Worm (Caenorhabditis elegans) whole organism, L3 larva: ENCODE results near the gene F55C12.2.

Experiments used
- ZK546.5 ChIP-seq: sonication (generic microtip); optimal IDR thresholded peaks from 2 replicates; lab custom pipeline; 2017; ENCODE audit warnings: missing biosample characterization, missing genetic modification characterization
- ama-1 ChIP-seq: fragments of 150-350 bp; optimal IDR thresholded peaks from 2 replicates; lab custom pipeline; 2018
- ceh-16 ChIP-seq: sonication (generic microtip); optimal IDR thresholded peaks from 2 replicates; lab custom pipeline; 2017; ENCODE audit warnings: missing biosample characterization, missing genetic modification characterization
- ceh-28 ChIP-seq: fragments of 150-350 bp; optimal IDR thresholded peaks from 2 replicates; lab custom pipeline; 2014; ENCODE audit warnings: missing biosample characterization, missing genetic modification reagents, missing genetic modification characterization
- ceh-82 ChIP-seq: fragments of 150-350 bp; optimal IDR thresholded peaks from 2 replicates; lab custom pipeline; 2014; ENCODE audit warnings: missing biosample characterization, missing genetic modification characterization
- ceh-9 ChIP-seq: sonication (generic microtip); optimal IDR thresholded peaks from 2 replicates; lab custom pipeline; 2018; ENCODE audit warnings: missing biosample characterization, missing genetic modification characterization
- egl-27 ChIP-seq: sonication (generic microtip); optimal IDR thresholded peaks from 4 replicates; lab custom pipeline; 2017; ENCODE audit warnings: missing biosample characterization, missing genetic modification reagents, missing genetic modification characterization
- egl-5 ChIP-seq: fragments of 150-350 bp; optimal IDR thresholded peaks from 2 replicates; lab custom pipeline; 2017; ENCODE audit warnings: missing biosample characterization, missing genetic modification reagents, missing genetic modification characterization, inconsistent platforms
- elt-2 ChIP-seq: sonication (generic microtip); optimal IDR thresholded peaks from 2 replicates; lab custom pipeline; 2016; ENCODE audit warnings: missing genetic modification reagents, mild to moderate bottlenecking, missing genetic modification characterization, missing compliant biosample characterization
- elt-3 ChIP-seq, 3 experiments: fragments of 150-350 bp in 1 of 3; sonication (generic microtip) in 2 of 3; optimal IDR thresholded peaks; 2 replicates in 2 of 3; 4 replicates in 1 of 3; lab custom pipeline; 2014 to 2017; ENCODE audit warnings: missing biosample characterization in 3 of 3, missing genetic modification characterization in 3 of 3
- eor-1 ChIP-seq, 2 experiments: fragments of 150-350 bp; optimal IDR thresholded peaks; 2 replicates each; lab custom pipeline; 2014 to 2018; ENCODE audit warnings: missing biosample characterization in 2 of 2, missing genetic modification characterization in 2 of 2
- fkh-10 ChIP-seq: sonication (generic microtip); optimal IDR thresholded peaks from 2 replicates; lab custom pipeline; 2017; ENCODE audit warnings: missing biosample characterization, missing genetic modification reagents, missing genetic modification characterization
- fos-1 ChIP-seq: fragments of 150-350 bp; optimal IDR thresholded peaks from 2 replicates; lab custom pipeline; 2014; ENCODE audit warnings: missing biosample characterization, missing genetic modification characterization
- hmg-11 ChIP-seq: sonication (generic microtip); optimal IDR thresholded peaks from 2 replicates; lab custom pipeline; 2016; ENCODE audit warnings: missing genetic modification characterization, missing compliant biosample characterization
- jun-1 ChIP-seq: fragments of 150-350 bp; optimal IDR thresholded peaks from 2 replicates; lab custom pipeline; 2014; ENCODE audit warnings: missing biosample characterization, missing genetic modification reagents, missing genetic modification characterization
- lin-15B ChIP-seq: fragments of 150-350 bp; optimal IDR thresholded peaks from 2 replicates; lab custom pipeline; 2014; ENCODE audit warnings: missing biosample characterization, missing genetic modification characterization
- lin-39 ChIP-seq: fragments of 150-350 bp; optimal IDR thresholded peaks from 2 replicates; lab custom pipeline; 2018; ENCODE audit warnings: missing biosample characterization, missing genetic modification reagents, missing genetic modification characterization
- mdl-1 ChIP-seq: fragments of 150-350 bp; optimal IDR thresholded peaks from 2 replicates; lab custom pipeline; 2014; ENCODE audit warnings: missing biosample characterization, missing genetic modification characterization
- mml-1 ChIP-seq: fragments of 150-350 bp; sonication (generic microtip); optimal IDR thresholded peaks from 3 replicates; lab custom pipeline; 2014; ENCODE audit warnings: missing biosample characterization, missing genetic modification characterization
- nfya-1 ChIP-seq: sonication (generic microtip); optimal IDR thresholded peaks from 2 replicates; lab custom pipeline; 2017; ENCODE audit warnings: missing genetic modification characterization, mild to moderate bottlenecking, missing compliant biosample characterization, antibody characterized with exemption, moderate library complexity; ENCODE audit not compliant: insufficient read depth
- nhr-12 ChIP-seq: fragments of 150-350 bp; optimal IDR thresholded peaks from 2 replicates; lab custom pipeline; 2014; ENCODE audit warnings: missing biosample characterization, missing genetic modification characterization
- nhr-23 ChIP-seq: fragments of 150-350 bp; optimal IDR thresholded peaks from 2 replicates; lab custom pipeline; 2014; ENCODE audit warnings: missing biosample characterization, missing genetic modification reagents, missing genetic modification characterization
- nhr-237 ChIP-seq: fragments of 150-350 bp; optimal IDR thresholded peaks from 2 replicates; lab custom pipeline; 2014; ENCODE audit warnings: missing biosample characterization, missing genetic modification characterization
- nhr-25 ChIP-seq: sonication (generic microtip); optimal IDR thresholded peaks from 2 replicates; lab custom pipeline; 2017; ENCODE audit warnings: missing biosample characterization, missing genetic modification characterization
- nhr-28 ChIP-seq: fragments of 150-350 bp; optimal IDR thresholded peaks from 2 replicates; lab custom pipeline; 2014; ENCODE audit warnings: missing biosample characterization, missing genetic modification characterization
- nhr-67 ChIP-seq: fragments of 150-350 bp; optimal IDR thresholded peaks from 2 replicates; lab custom pipeline; 2014; ENCODE audit warnings: missing biosample characterization, missing genetic modification characterization
- pha-4 ChIP-seq: fragments of 150-350 bp; optimal IDR thresholded peaks from 2 replicates; lab custom pipeline; 2014; ENCODE audit warnings: missing biosample characterization, missing genetic modification reagents, missing genetic modification characterization
- pqm-1 ChIP-seq: fragments of 150-350 bp; optimal IDR thresholded peaks from 2 replicates; lab custom pipeline; 2017; ENCODE audit warnings: missing biosample characterization, missing genetic modification characterization, inconsistent platforms
- tbx-2 ChIP-seq: sonication (generic microtip); optimal IDR thresholded peaks from 2 replicates; lab custom pipeline; 2016; ENCODE audit warnings: mild to moderate bottlenecking, missing genetic modification characterization, missing compliant biosample characterization
- zag-1 ChIP-seq: fragments of 150-350 bp; optimal IDR thresholded peaks from 2 replicates; lab custom pipeline; 2014; ENCODE audit warnings: missing biosample characterization, missing genetic modification characterization
- ztf-11 ChIP-seq: fragments of 150-350 bp; optimal IDR thresholded peaks from 2 replicates; lab custom pipeline; 2014; ENCODE audit warnings: missing biosample characterization, missing genetic modification characterization

The F55C12.2 gene

ce11 chrII:5872414-5872813 is 4.2 kb upstream of the F55C12.2 start:
- TF ChIP-seq pha-4 (tag; lab: Kevin White, UChicago) (no peak), ceh-82 (no peak), elt-2 (tag; lab: Kevin White, UChicago) (peak; percentile 75)

- TF ChIP-seq ceh-16 (tag; lab: Kevin White, UChicago) (no peak), hmg-11 (tag; lab: Kevin White, UChicago) (no peak), ama-1 (lab: Kevin White, UChicago) (peak; percentile 40), pha-4 (tag; lab: Kevin White, UChicago) (peak; percentile 35), mml-1 (tag; lab: Kevin White, UChicago) (no peak), nhr-12 (no peak), ztf-11 (tag; lab: Kevin White, UChicago) (no peak), nhr-28 (no peak), mdl-1 (no peak), nfya-1 (peak; percentile 28), lin-39 (tag; lab: Kevin White, UChicago) (peak; percentile 46), nhr-23 (no peak), pqm-1 (tag; lab: Kevin White, UChicago) (peak; percentile 34), elt-2 (tag; lab: Kevin White, UChicago) (peak; percentile 93), lin-15B (tag; lab: Kevin White, UChicago) (peak; percentile 47)
These were observed 3.0 kb upstream of the F55C12.2 start, which contains the start of gene tex-2 for ce11 chrII:5873564-5874070. TSS of gene tex-2 (minus strand) at chrII:5873614.

ce11 chrII:5874130-5874529 is 2.5 kb upstream of the F55C12.2 start:
- TF ChIP-seq nhr-12 (no peak), nhr-23 (peak; percentile 34), pha-4 (tag; lab: Kevin White, UChicago) (peak; percentile 88), nhr-237 (tag; lab: Kevin White, UChicago) (no peak), eor-1 (tag; optimal IDR thresholded peaks at IDR 0.05; lab: Kevin White, UChicago) (no peak), ceh-82 (no peak)
- TF ChIP-seq, all 47 proteins: peak for 2

- TF ChIP-seq elt-2 (tag; lab: Kevin White, UChicago) (no peak), nhr-25 (no peak), ceh-82 (no peak)
These were observed 558 bp upstream of the F55C12.2 start, which contains the start of gene F55C12.6 for ce11 chrII:5876053-5876452. TSS of gene F55C12.6 (minus strand) at chrII:5876153.

ce11 chrII:5880677-5881076 is 4.1 kb downstream of the F55C12.2 start:
- TF ChIP-seq egl-5 (tag; lab: Kevin White, UChicago) (no peak), ceh-28 (tag; lab: Kevin White, UChicago) (no peak), nhr-23 (peak; percentile 19), nhr-25 (peak; percentile 90), nhr-237 (tag; lab: Kevin White, UChicago) (no peak), fos-1 (tag; lab: Kevin White, UChicago) (no peak), ama-1 (lab: Kevin White, UChicago) (no peak), pha-4 (tag; lab: Kevin White, UChicago) (no peak), fkh-10 (no peak)

- no peak for TF ChIP-seq ZK546.5 (tag; lab: Kevin White, UChicago)
- TF ChIP-seq egl-27 (tag; lab: Kevin White, UChicago): no peak
- no peak for TF ChIP-seq elt-3 (tag; optimal IDR thresholded peaks at IDR 0.05; lab: Kevin White, UChicago)
- no peak for TF ChIP-seq hmg-11 (tag; lab: Kevin White, UChicago)
- no peak for TF ChIP-seq zag-1 (tag; lab: Kevin White, UChicago)
- TF ChIP-seq tbx-2 (tag; lab: Kevin White, UChicago): no peak
- TF ChIP-seq jun-1 (tag; lab: Kevin White, UChicago): no peak
- no peak for TF ChIP-seq nhr-67 (tag; lab: Kevin White, UChicago)
- no peak for TF ChIP-seq ztf-11 (tag; lab: Kevin White, UChicago)
- no peak for TF ChIP-seq ceh-9 (tag; lab: Kevin White, UChicago)
- TF ChIP-seq nhr-237 (tag; lab: Kevin White, UChicago): no peak
- TF ChIP-seq nhr-25: no peak
- TF ChIP-seq, all 47 proteins: peak for 0
These were observed 7.6 kb downstream of the F55C12.2 start, which contains the start of gene rfip-1 for ce11 chrII:5884252-5884651. TSS of gene rfip-1 (plus strand) at chrII:5884552.
